Worm (Caenorhabditis elegans): ENCODE measurements around the gene B0024.11.

ce11 chrV:10339200-10339599 lies 19.9 kb upstream of the B0024.11 start, which contains the start of gene K07C5.2:
- TF ChIP-seq hnd-1 (tag; optimal IDR thresholded peaks at IDR 0.05) (no peak), ama-1 (optimal IDR thresholded peaks at IDR 0.05) (no peak), pes-1 (GFP tag; IDR thresholded peaks at IDR 0.05) (no peak), F13C5.2 (tag; optimal IDR thresholded peaks at IDR 0.05) (no peak), ets-7 (tag; optimal IDR thresholded peaks at IDR 0.05) (no peak), flt-1 (GFP tag; IDR thresholded peaks at IDR 0.05) (no peak), hmbx-1 (tag; optimal IDR thresholded peaks at IDR 0.05) (no peak), tra-4 (tag; optimal IDR thresholded peaks at IDR 0.05) (no peak), ceh-36 (tag; optimal IDR thresholded peaks at IDR 0.05) (no peak), sea-1 (GFP tag; conservative IDR thresholded peaks at IDR 0.05) (no peak), tbx-37 (GFP tag; conservative IDR thresholded peaks at IDR 0.05) (no peak)

Measured in whole organism, early embryonic.